Worm (Caenorhabditis elegans) whole organism, L4 larva: ENCODE results near the gene Y53G8AR.8.

Experiments
- ZK337.2 ChIP-seq: fragments of 200-800 bp; sonication (Bioruptor generic); IDR thresholded peaks from 2 replicates; pipeline ENCODE4 v1.3.6; 2022; ENCODE audit warnings: missing genetic modification reagents, missing genetic modification characterization, missing compliant biosample characterization
- daf-19 ChIP-seq: fragments of 200-800 bp; sonication (Bioruptor generic); conservative IDR thresholded peaks from 2 replicates; pipeline ENCODE4 v1.3.6; 2022; ENCODE audit warnings: missing genetic modification characterization, missing compliant biosample characterization
- egl-27 ChIP-seq: sonication (generic microtip); optimal IDR thresholded peaks from 3 replicates; lab custom pipeline; 2017; ENCODE audit warnings: missing biosample characterization, missing genetic modification reagents, missing genetic modification characterization
- jun-1 ChIP-seq: fragments of 150-350 bp; optimal IDR thresholded peaks from 2 replicates; lab custom pipeline; 2014; ENCODE audit warnings: missing biosample characterization, missing genetic modification reagents, missing genetic modification characterization
- nhr-11 ChIP-seq: fragments of 150-350 bp; optimal IDR thresholded peaks from 2 replicates; lab custom pipeline; 2014; ENCODE audit warnings: missing biosample characterization, missing genetic modification characterization
- nhr-42 ChIP-seq: fragments of 200-800 bp; sonication (Bioruptor generic); IDR thresholded peaks from 2 replicates; pipeline ENCODE4 v1.3.6; 2022; ENCODE audit warnings: missing genetic modification characterization, missing compliant biosample characterization
- unc-130 ChIP-seq: sonication (generic microtip); optimal IDR thresholded peaks from 2 replicates; lab custom pipeline; 2016; ENCODE audit warnings: missing genetic modification reagents, missing genetic modification characterization, missing compliant biosample characterization
- unc-62 ChIP-seq, 3 experiments: fragments of 150-350 bp in 1 of 3; sonication (generic microtip); optimal IDR thresholded peaks in 2 of 3; peaks in 1 of 3; 1 replicate in 1 of 3; 2 replicates in 2 of 3; lab custom pipeline; 2014 to 2017; ENCODE audit warnings: missing biosample characterization in 3 of 3, missing genetic modification characterization in 3 of 3, missing genetic modification reagents in 3 of 3, missing genotype in 1 of 3

ce11 chrIII:3310876-3311597 is 16.9 kb upstream of the Y53G8AR.8 start, which contains the start of gene ral-1:
- TF ChIP-seq nhr-42 (GFP tag; lab: Robert Waterston, UW) (no peak), ZK337.2 (GFP tag; lab: Robert Waterston, UW) (no peak), jun-1 (tag; lab: Kevin White, UChicago) (no peak), daf-19 (no peak), unc-130 (GFP tag; lab: Kevin White, UChicago) (no peak), egl-27 (tag; lab: Kevin White, UChicago) (no peak), unc-62 (GFP tag; optimal IDR thresholded peaks at IDR 0.05 in 1 of 2; lab: Kevin White, UChicago) (no peak), unc-62 (tag; optimal IDR thresholded peaks at IDR 0.05; lab: Kevin White, UChicago) (no peak), nhr-11 (no peak)
